Worm (Caenorhabditis elegans): Measurements from ENCODE around the gene clec-205.

ce11 chrV:1755589-1755988, 5.1 kb upstream of the clec-205 start, which contains the start of gene ZK697.14:
- TF ChIP-seq dve-1 (tag; optimal IDR thresholded peaks at IDR 0.05) (no peak), lin-11 (tag; optimal IDR thresholded peaks at IDR 0.05) (no peak), zip-5 (tag; optimal IDR thresholded peaks at IDR 0.05) (no peak)
